Worm (Caenorhabditis elegans) whole organism, young adult: ENCODE data around the gene C30G4.4.

ENCODE experiments used
- B0035.1 ChIP-seq: sonication (generic microtip); optimal IDR thresholded peaks from 2 replicates; lab custom pipeline; 2016; ENCODE audit warnings: missing genetic modification characterization, mild to moderate bottlenecking, missing compliant biosample characterization, missing genotype, missing genetic modification reagents
- C06A6.2 ChIP-seq: fragments of 200-800 bp; sonication (Bioruptor generic); conservative IDR thresholded peaks from 2 replicates; pipeline ENCODE4 v1.3.6; 2022; ENCODE audit warnings: missing genetic modification characterization, missing compliant biosample characterization
- F37B4.10 ChIP-seq: fragments of 200-800 bp; sonication (Bioruptor generic); IDR thresholded peaks from 2 replicates; pipeline ENCODE4 v1.3.6; 2022; ENCODE audit warnings: missing genetic modification characterization, missing compliant biosample characterization
- F52B5.7 ChIP-seq: sonication (generic microtip); optimal IDR thresholded peaks from 2 replicates; lab custom pipeline; 2016; ENCODE audit warnings: mild to moderate bottlenecking, missing genetic modification characterization, missing compliant biosample characterization
- F57C9.4 ChIP-seq: sonication (generic microtip); optimal IDR thresholded peaks from 2 replicates; lab custom pipeline; 2017; ENCODE audit warnings: mild to moderate bottlenecking, missing genetic modification characterization, missing compliant biosample characterization
- T07F8.4 ChIP-seq: sonication (generic microtip); optimal IDR thresholded peaks from 2 replicates; lab custom pipeline; 2016; ENCODE audit warnings: mild to moderate bottlenecking, missing genetic modification characterization, moderate library complexity, missing compliant biosample characterization
- Y53G8AR.9 ChIP-seq: fragments of 200-800 bp; sonication (Bioruptor generic); conservative IDR thresholded peaks from 2 replicates; pipeline ENCODE4 v1.3.6; 2022; ENCODE audit warnings: missing genetic modification reagents, missing genetic modification characterization, missing compliant biosample characterization
- Y95B8A.8 ChIP-seq: fragments of 200-800 bp; sonication (Bioruptor generic); IDR thresholded peaks from 2 replicates; pipeline ENCODE4 v1.3.6; 2022; ENCODE audit warnings: missing genetic modification reagents, missing genetic modification characterization, missing compliant biosample characterization
- ZK185.1 ChIP-seq: sonication (generic microtip); optimal IDR thresholded peaks from 2 replicates; lab custom pipeline; 2016; ENCODE audit warnings: mild to moderate bottlenecking, missing genetic modification characterization, missing compliant biosample characterization; ENCODE audit not compliant: poor library complexity, severe bottlenecking
- aptf-2 ChIP-seq: fragments of 200-800 bp; sonication (Bioruptor generic); conservative IDR thresholded peaks from 2 replicates; pipeline ENCODE4 v1.3.6; 2022; ENCODE audit warnings: missing genetic modification reagents, missing genetic modification characterization, missing compliant biosample characterization
- ceh-27 ChIP-seq: fragments of 200-800 bp; sonication (Bioruptor generic); optimal IDR thresholded peaks from 2 replicates; lab custom pipeline; 2018; ENCODE audit warnings: mild to moderate bottlenecking, missing genetic modification characterization, moderate library complexity, missing compliant biosample characterization
- ceh-58 ChIP-seq: fragments of 200-800 bp; sonication (Bioruptor generic); IDR thresholded peaks from 2 replicates; pipeline ENCODE4 v1.3.6; 2022; ENCODE audit warnings: missing genetic modification characterization, missing compliant biosample characterization
- ceh-91 ChIP-seq: fragments of 200-800 bp; sonication (Bioruptor generic); IDR thresholded peaks from 2 replicates; pipeline ENCODE4 v1.3.6; 2022; ENCODE audit warnings: missing genetic modification reagents, missing genetic modification characterization, missing compliant biosample characterization
- dox-1 ChIP-seq: fragments of 200-800 bp; sonication (Bioruptor generic); IDR thresholded peaks from 2 replicates; pipeline ENCODE4 v1.3.6; 2022; ENCODE audit warnings: missing genetic modification reagents, missing genetic modification characterization, missing compliant biosample characterization
- dpff-1 ChIP-seq: sonication (generic microtip); optimal IDR thresholded peaks from 2 replicates; lab custom pipeline; 2017; ENCODE audit warnings: mild to moderate bottlenecking, missing genetic modification characterization, missing compliant biosample characterization
- dpl-1 ChIP-seq: fragments of 150-350 bp; optimal IDR thresholded peaks from 2 replicates; lab custom pipeline; 2014; ENCODE audit warnings: missing biosample characterization, missing genetic modification reagents, missing genetic modification characterization
- efl-1 ChIP-seq: fragments of 150-350 bp; optimal IDR thresholded peaks from 2 replicates; lab custom pipeline; 2014; ENCODE audit warnings: missing biosample characterization, missing genetic modification reagents, missing genetic modification characterization
- egl-18 ChIP-seq: fragments of 200-800 bp; sonication (Bioruptor generic); IDR thresholded peaks from 2 replicates; pipeline ENCODE4 v1.3.6; 2022; ENCODE audit warnings: missing genetic modification reagents, missing genetic modification characterization, missing compliant biosample characterization
- egl-44 ChIP-seq: fragments of 200-800 bp; sonication (Bioruptor generic); IDR thresholded peaks from 2 replicates; pipeline ENCODE4 v1.3.6; 2022; ENCODE audit warnings: missing genetic modification reagents, missing genetic modification characterization, missing compliant biosample characterization
- ets-4 ChIP-seq: fragments of 200-800 bp; sonication (Bioruptor generic); optimal IDR thresholded peaks from 2 replicates; lab custom pipeline; 2018; ENCODE audit warnings: mild to moderate bottlenecking, missing genetic modification characterization, missing compliant biosample characterization
- hmg-20 ChIP-seq: fragments of 200-800 bp; sonication (Bioruptor generic); IDR thresholded peaks from 2 replicates; pipeline ENCODE4 v1.3.6; 2022; ENCODE audit warnings: missing genetic modification reagents, missing genetic modification characterization, missing compliant biosample characterization
- let-607 ChIP-seq, 2 experiments: fragments of 200-800 bp in 1 of 2; sonication (Bioruptor generic) in 1 of 2; sonication (generic microtip) in 1 of 2; optimal IDR thresholded peaks; 2 replicates each; lab custom pipeline; 2016 to 2018; ENCODE audit warnings: mild to moderate bottlenecking in 2 of 2, missing compliant biosample characterization in 2 of 2, missing genetic modification characterization in 2 of 2, moderate library complexity in 2 of 2, missing genotype in 1 of 2
- lin-35 ChIP-seq, 3 experiments: fragments of 150-350 bp in 2 of 3; sonication (generic microtip) in 1 of 3; optimal IDR thresholded peaks; 2 replicates each; lab custom pipeline; 2014 to 2018; ENCODE audit warnings: missing biosample characterization in 3 of 3, missing genetic modification characterization in 3 of 3, missing genetic modification reagents in 3 of 3
- lin-40 ChIP-seq: sonication (generic microtip); optimal IDR thresholded peaks from 2 replicates; lab custom pipeline; 2016; ENCODE audit warnings: missing genetic modification characterization, mild to moderate bottlenecking, missing compliant biosample characterization, missing genotype, missing genetic modification reagents
- lir-1 ChIP-seq: fragments of 200-800 bp; sonication (Bioruptor generic); conservative IDR thresholded peaks from 2 replicates; pipeline ENCODE4 v1.3.6; 2022; ENCODE audit warnings: missing genetic modification reagents, missing genetic modification characterization, missing compliant biosample characterization
- lsy-27 ChIP-seq: sonication (generic microtip); optimal IDR thresholded peaks from 2 replicates; lab custom pipeline; 2017; ENCODE audit warnings: missing genetic modification characterization, mild to moderate bottlenecking, missing compliant biosample characterization, antibody characterized with exemption, missing genotype, borderline replicate concordance; ENCODE audit not compliant: insufficient read depth
- madf-6 ChIP-seq: fragments of 200-800 bp; sonication (Bioruptor generic); IDR thresholded peaks from 2 replicates; pipeline ENCODE4 v1.3.6; 2022; ENCODE audit warnings: missing genetic modification reagents, missing genetic modification characterization, missing compliant biosample characterization
- madf-8 ChIP-seq: fragments of 200-800 bp; sonication (Bioruptor generic); conservative IDR thresholded peaks from 2 replicates; pipeline ENCODE4 v1.3.6; 2022; ENCODE audit warnings: missing genetic modification reagents, missing genetic modification characterization, missing compliant biosample characterization
- nfya-1 ChIP-seq: sonication (generic microtip); optimal IDR thresholded peaks from 2 replicates; lab custom pipeline; 2017; ENCODE audit warnings: antibody characterized with exemption, missing compliant biosample characterization, missing genetic modification characterization, borderline replicate concordance; ENCODE audit not compliant: insufficient read depth
- nhr-120 ChIP-seq: fragments of 200-800 bp; sonication (Bioruptor generic); IDR thresholded peaks from 2 replicates; pipeline ENCODE4 v1.3.6; 2022; ENCODE audit warnings: missing genetic modification characterization, missing compliant biosample characterization
- nhr-179 ChIP-seq: sonication (generic microtip); optimal IDR thresholded peaks from 2 replicates; lab custom pipeline; 2016; ENCODE audit warnings: mild to moderate bottlenecking, missing genetic modification characterization, missing compliant biosample characterization
- rcor-1 ChIP-seq: fragments of 200-800 bp; sonication (Bioruptor generic); IDR thresholded peaks from 2 replicates; pipeline ENCODE4 v1.3.6; 2022; ENCODE audit warnings: missing genetic modification reagents, missing genetic modification characterization, missing compliant biosample characterization
- rec-8 ChIP-seq, 2 experiments: sonication (generic microtip); optimal IDR thresholded peaks; 2 replicates each; lab custom pipeline; 2016; ENCODE audit warnings: mild to moderate bottlenecking in 2 of 2, missing genetic modification characterization in 2 of 2, missing genetic modification reagents in 2 of 2, missing genotype in 2 of 2, missing biosample characterization in 1 of 2, missing compliant biosample characterization in 1 of 2, moderate library complexity in 1 of 2
- repo-1 ChIP-seq: sonication (generic microtip); optimal IDR thresholded peaks from 2 replicates; lab custom pipeline; 2017; ENCODE audit warnings: mild to moderate bottlenecking, missing genetic modification characterization, missing compliant biosample characterization
- somi-1 ChIP-seq: fragments of 200-800 bp; sonication (Bioruptor generic); optimal IDR thresholded peaks from 2 replicates; lab custom pipeline; 2018; ENCODE audit warnings: mild to moderate bottlenecking, missing genetic modification characterization, missing compliant biosample characterization
- tbp1 ChIP-seq: fragments of 200-800 bp; sonication (Bioruptor generic); optimal IDR thresholded peaks from 2 replicates; lab custom pipeline; 2018; ENCODE audit warnings: mild to moderate bottlenecking, missing genetic modification characterization, missing compliant biosample characterization
- unc-62 ChIP-seq: fragments of 150-350 bp; optimal IDR thresholded peaks from 2 replicates; lab custom pipeline; 2014; ENCODE audit warnings: missing biosample characterization, missing genetic modification reagents, missing genetic modification characterization
- ztf-26 ChIP-seq: sonication (generic microtip); optimal IDR thresholded peaks from 2 replicates; lab custom pipeline; 2017; ENCODE audit warnings: missing genetic modification characterization, missing compliant biosample characterization
- ztf-3 ChIP-seq: fragments of 200-800 bp; sonication (Bioruptor generic); optimal IDR thresholded peaks from 2 replicates; lab custom pipeline; 2018; ENCODE audit warnings: mild to moderate bottlenecking, missing genetic modification characterization, missing compliant biosample characterization

Gene C30G4.4

ce11 chrX:17055481-17055835, 16.5 kb downstream of the C30G4.4 start, which contains the start of gene gcy-11:
gcy-11 (minus strand) TSS chrX:17055581.
- TF ChIP-seq ets-4 (GFP tag; lab: Kevin White, UChicago) (no peak), ztf-26 (tag; lab: Kevin White, UChicago) (no peak)

ce11 chrX:17054121-17054520, 17.9 kb downstream of the C30G4.4 start:
- TF ChIP-seq lir-1 (GFP tag; lab: Robert Waterston, UW), result no peak
- TF ChIP-seq efl-1, result peak; percentile 22
- 0 out of 2 replicates have a peak, but pooled peaks have one; percentile 17 for TF ChIP-seq madf-6 (GFP tag; lab: Robert Waterston, UW)

ce11 chrX:17045529-17045928, 26.5 kb downstream of the C30G4.4 start, which contains the start of gene C30G4.2:
C30G4.2 (minus strand) TSS chrX:17045629.
- TF ChIP-seq ztf-3 (GFP tag; lab: Kevin White, UChicago) (no peak), nhr-120 (no peak), egl-18 (GFP tag; lab: Robert Waterston, UW) (no peak), unc-62 (no peak), egl-44 (GFP tag; lab: Robert Waterston, UW) (no peak), C06A6.2 (GFP tag; lab: Robert Waterston, UW) (no peak), F57C9.4 (tag; lab: Kevin White, UChicago) (no peak), somi-1 (GFP tag; lab: Kevin White, UChicago) (no peak), nhr-179 (tag; lab: Kevin White, UChicago) (no peak), dox-1 (GFP tag; lab: Robert Waterston, UW) (no peak), madf-8 (GFP tag; lab: Robert Waterston, UW) (no peak), F37B4.10 (GFP tag; lab: Robert Waterston, UW) (no peak), B0035.1 (tag; lab: Kevin White, UChicago) (no peak), dpff-1 (no peak), aptf-2 (GFP tag; lab: Robert Waterston, UW) (no peak), lin-35 (GFP tag; optimal IDR thresholded peaks at IDR 0.05; lab: Kevin White, UChicago) (no peak)

ce11 chrX:17042946-17043345, 29.0 kb downstream of the C30G4.4 start, which contains the start of gene F35B3.7:
F35B3.7 (minus strand) TSS chrX:17043078.
- TF ChIP-seq tbp1 (GFP tag; lab: Kevin White, UChicago) (no peak), repo-1 (tag; lab: Kevin White, UChicago) (no peak), dpl-1 (GFP tag; lab: Kevin White, UChicago) (no peak), Y95B8A.8 (GFP tag; lab: Robert Waterston, UW) (no peak), lin-40 (no peak), lin-35 (GFP tag; optimal IDR thresholded peaks at IDR 0.05; lab: Kevin White, UChicago) (no peak), ZK185.1 (tag; lab: Kevin White, UChicago) (no peak), ceh-27 (GFP tag; lab: Kevin White, UChicago) (no peak), ceh-58 (GFP tag; lab: Robert Waterston, UW) (no peak), nfya-1 (tag; lab: Kevin White, UChicago) (no peak), Y53G8AR.9 (no peak), F52B5.7 (tag; lab: Kevin White, UChicago) (no peak), rec-8 (tag; optimal IDR thresholded peaks at IDR 0.05; lab: Kevin White, UChicago) (no peak), ceh-91 (GFP tag; lab: Robert Waterston, UW) (no peak), let-607 (tag; optimal IDR thresholded peaks at IDR 0.05; lab: Kevin White, UChicago) (no peak), rcor-1 (GFP tag; lab: Robert Waterston, UW) (no peak), lsy-27 (tag; lab: Kevin White, UChicago) (no peak), hmg-20 (no peak), T07F8.4 (tag; lab: Kevin White, UChicago) (no peak)
